Fruit fly (Drosophila melanogaster) whole organism, wandering third instar larva: ENCODE measurements around the gene lectin-24A.

Source experiments
- Hr83 ChIP-seq: fragments of 200-300 bp; sonication (Bioruptor generic); optimal IDR thresholded peaks from 2 replicates; lab custom pipeline; 2016; ENCODE audit warnings: missing biosample characterization, mild to moderate bottlenecking, missing genetic modification characterization, moderate library complexity; ENCODE audit not compliant: poor library complexity, severe bottlenecking
- brk ChIP-seq: fragments of 200-800 bp; sonication (Bioruptor generic); optimal IDR thresholded peaks from 2 replicates; lab custom pipeline; 2016; ENCODE audit warnings: missing biosample characterization, mild to moderate bottlenecking, missing genetic modification characterization
- dsf ChIP-seq: sonication (Bioruptor generic); optimal IDR thresholded peaks from 2 replicates; lab custom pipeline; 2016; ENCODE audit warnings: missing biosample characterization, missing genetic modification characterization, borderline replicate concordance
- ey ChIP-seq: fragments of 200-800 bp; sonication (Bioruptor generic); optimal IDR thresholded peaks from 2 replicates; lab custom pipeline; 2016; ENCODE audit warnings: missing biosample characterization, missing genetic modification characterization

DNA sequence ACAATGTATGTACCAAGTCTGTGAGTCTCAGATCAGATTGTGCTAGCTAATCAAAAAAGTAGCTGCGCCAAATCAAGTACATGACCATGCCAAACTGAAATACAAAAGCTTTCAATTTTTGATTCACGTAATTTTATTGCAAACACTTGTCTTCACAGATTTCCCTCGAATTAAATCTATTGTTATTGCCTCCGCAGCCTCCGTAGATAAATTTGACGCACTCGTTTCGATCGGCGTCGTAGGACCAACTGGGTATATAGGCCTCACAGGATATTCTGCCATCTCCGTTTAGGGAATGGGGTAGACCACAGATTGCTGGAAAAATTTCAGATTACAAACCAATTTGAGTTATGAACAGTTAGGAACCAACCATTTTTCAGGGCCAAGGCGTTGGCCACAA lies 22.7 kb downstream of the lectin-24A start, which contains the start of gene CG43165:
- TF ChIP-seq brk (GFP tag; lab: Kevin White, UChicago) (no peak), dsf (GFP tag; lab: Kevin White, UChicago) (no peak), ey (GFP tag; lab: Kevin White, UChicago) (no peak), Hr83 (GFP tag; lab: Kevin White, UChicago) (no peak)
